Fruit fly (Drosophila melanogaster): Measurements from ENCODE around the gene byn.

Gene byn

dm6 chr3L:11941612-11942011 lies 14.1 kb downstream of the byn start, which contains the start of gene Rpt4R:
Rpt4R (plus strand) TSS chr3L:11941912.
- TF ChIP-seq CG15011 (GFP tag; optimal IDR thresholded peaks at IDR 0.05) (no peak), CG6254 (GFP tag; optimal IDR thresholded peaks at IDR 0.05) (no peak), CG15601 (tag; optimal IDR thresholded peaks at IDR 0.05) (no peak), CG15514 (GFP tag; optimal IDR thresholded peaks at IDR 0.05) (peak; percentile 17), Gug (GFP tag; IDR thresholded peaks at IDR 0.05) (no peak), CTCF (GFP tag; optimal IDR thresholded peaks at IDR 0.05) (peak; percentile 75), Bteb2 (GFP tag; optimal IDR thresholded peaks at IDR 0.05) (no peak), CG5245 (GFP tag; optimal IDR thresholded peaks at IDR 0.05) (no peak), CG10462 (GFP tag; optimal IDR thresholded peaks at IDR 0.05) (no peak), CG11093 (GFP tag; IDR thresholded peaks at IDR 0.05) (no peak), CG12769 (tag; optimal IDR thresholded peaks at IDR 0.05) (no peak), Abd-B (GFP tag; optimal IDR thresholded peaks at IDR 0.05) (no peak), CG16815 (GFP tag; optimal IDR thresholded peaks at IDR 0.05) (no peak), chinmo (GFP tag; IDR thresholded peaks at IDR 0.05; ENCODE audit: partially characterized antibody) (no peak)

- TF ChIP-seq CG8089 (GFP tag; optimal IDR thresholded peaks at IDR 0.05) (no peak), CG6654 (GFP tag; optimal IDR thresholded peaks at IDR 0.05) (no peak), CG8388 (GFP tag; optimal IDR thresholded peaks at IDR 0.05) (peak; percentile 6)
These were observed 17.3 kb downstream of the byn start, which contains the start of gene CG5883 for dm6 chr3L:11944752-11945151. CG5883 (minus strand) TSS chr3L:11944852.

- TF ChIP-seq CG2875 (GFP tag; optimal IDR thresholded peaks at IDR 0.05) (no peak), CG18599 (GFP tag; optimal IDR thresholded peaks at IDR 0.05) (peak; percentile 19), grn (GFP tag; optimal IDR thresholded peaks at IDR 0.05) (peak; percentile 82), mirr (GFP tag; optimal IDR thresholded peaks at IDR 0.05) (peak; percentile 54), GATAe (GFP tag; conservative IDR thresholded peaks at IDR 0.05) (peak; percentile 46; the same call in 1 of the 2 replicates), exex (tag; optimal IDR thresholded peaks at IDR 0.05) (peak; percentile 96), slp2 (GFP tag; optimal IDR thresholded peaks at IDR 0.05) (no peak), Hey (tag; optimal IDR thresholded peaks at IDR 0.05) (peak; percentile 87)
These were observed 19.9 kb downstream of the byn start, which contains the start of gene CG7252 for dm6 chr3L:11947357-11947756. CG7252 (plus strand) TSS chr3L:11947675.

DNA sequence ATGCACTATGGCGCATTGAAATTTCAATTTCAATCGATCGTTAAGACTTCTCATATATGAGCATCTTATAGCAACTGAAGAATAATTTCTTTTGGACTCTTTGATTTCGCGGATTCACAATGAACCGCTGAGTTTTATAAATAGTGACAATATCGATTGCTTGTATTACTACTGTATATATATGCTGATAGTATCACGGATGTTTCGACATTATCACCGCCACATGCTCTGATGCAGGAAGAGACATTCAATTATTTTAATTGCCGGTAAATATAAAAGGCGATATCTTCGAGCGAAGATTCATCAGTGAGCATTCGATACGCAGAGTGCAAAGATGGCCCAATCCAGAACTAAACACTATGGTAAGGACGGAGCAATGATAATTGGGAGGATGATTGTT lies 22.0 kb downstream of the byn start, which contains the start of gene CG17826:
TSS of gene CG17826 (plus strand) at position 301 of the 400 bp plus-strand sequence.
- no peak for TF ChIP-seq CG13296 (GFP tag; optimal IDR thresholded peaks at IDR 0.05)
- TF ChIP-seq CG9817 (tag; optimal IDR thresholded peaks at IDR 0.05), result no peak
- TF ChIP-seq CG3065 (GFP tag; optimal IDR thresholded peaks at IDR 0.05), result no peak
- TF ChIP-seq CG15269 (tag; optimal IDR thresholded peaks at IDR 0.05), result no peak
- no peak for TF ChIP-seq disco-r (GFP tag; optimal IDR thresholded peaks at IDR 0.05)
- TF ChIP-seq Atf6 (GFP tag; IDR thresholded peaks at IDR 0.05), result no peak
- TF ChIP-seq odd (GFP tag; optimal IDR thresholded peaks at IDR 0.05), result no peak

DNA sequence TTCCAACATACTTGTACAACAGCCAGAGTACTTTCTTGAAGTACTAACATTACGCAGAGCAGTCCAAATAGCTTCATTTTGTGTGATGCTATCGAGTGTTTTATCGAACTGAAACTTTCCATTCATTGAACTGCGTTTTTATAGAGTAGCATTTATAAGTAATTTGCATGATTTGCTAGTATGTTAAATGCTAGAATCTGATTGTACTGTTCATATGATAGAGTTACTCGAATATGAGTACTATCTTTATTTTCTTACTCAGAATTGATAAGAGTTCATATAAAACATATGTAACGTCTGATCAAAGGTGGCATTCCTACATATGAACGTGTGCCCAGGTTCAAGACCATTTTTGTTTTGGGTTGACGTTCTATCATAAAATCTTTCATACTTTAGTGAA lies 25.7 kb downstream of the byn start, which contains the start of gene obst-G:
TSS of gene obst-G (minus strand) at position 101 of the 400 bp plus-strand sequence.
- TF ChIP-seq Poxn (GFP tag; IDR thresholded peaks at IDR 0.05) (no peak), sima (GFP tag; optimal IDR thresholded peaks at IDR 0.05) (no peak), jing (GFP tag; optimal IDR thresholded peaks at IDR 0.05) (no peak), Pdp1 (GFP tag; optimal IDR thresholded peaks at IDR 0.05) (no peak), Rfx (GFP tag; IDR thresholded peaks at IDR 0.05) (no peak), MTF-1 (GFP tag; optimal IDR thresholded peaks at IDR 0.05; ENCODE audit: borderline replicate concordance) (no peak), vvl (GFP tag; IDR thresholded peaks at IDR 0.05) (no peak), NC2β (GFP tag; optimal IDR thresholded peaks at IDR 0.05) (no peak), hkb (optimal IDR thresholded peaks at IDR 0.05) (no peak), hkb (GFP tag; IDR thresholded peaks at IDR 0.05) (no peak), Camta (GFP tag; optimal IDR thresholded peaks at IDR 0.05) (no peak), fd64A (GFP tag; optimal IDR thresholded peaks at IDR 0.05) (no peak)

All from whole organism, embryonic.